Worm (Caenorhabditis elegans): ENCODE data around the gene K09C6.7.

- TF ChIP-seq ama-1 (optimal IDR thresholded peaks at IDR 0.05) (no peak), elt-2 (tag; optimal IDR thresholded peaks at IDR 0.05) (no peak), npax-4 (tag; optimal IDR thresholded peaks at IDR 0.05) (no peak), elt-4 (tag; optimal IDR thresholded peaks at IDR 0.05) (no peak), che-1 (tag; optimal IDR thresholded peaks at IDR 0.05) (no peak), ets-4 (tag; optimal IDR thresholded peaks at IDR 0.05) (no peak), T23F11.4 (GFP tag; optimal IDR thresholded peaks at IDR 0.05) (no peak), ceh-45 (GFP tag; IDR thresholded peaks at IDR 0.05) (no peak), pqm-1 (tag; optimal IDR thresholded peaks at IDR 0.05) (no peak), K09A11.1 (tag; optimal IDR thresholded peaks at IDR 0.05; ENCODE audit: insufficient read depth) (no peak), hlh-8 (tag; optimal IDR thresholded peaks at IDR 0.05) (no peak), fkh-6 (tag; optimal IDR thresholded peaks at IDR 0.05) (no peak)
These were observed 20.1 kb upstream of the K09C6.7 start for ce11 chrV:858841-859456.

Data from whole organism, late embryonic.